Worm (Caenorhabditis elegans): ENCODE results near the gene acp-6.

acp-6 gene

ce11 chrIV:6385010-6385409 is 40.9 kb downstream of the acp-6 start:
- TF ChIP-seq let-526 (GFP tag; IDR thresholded peaks at IDR 0.05) = no peak
- TF ChIP-seq ceh-100 (GFP tag; IDR thresholded peaks at IDR 0.05) = no peak
- no peak for TF ChIP-seq B0336.3 (GFP tag; IDR thresholded peaks at IDR 0.05)
- TF ChIP-seq mel-28 (tag; optimal IDR thresholded peaks at IDR 0.05; ENCODE audit: borderline replicate concordance) = no peak
- TF ChIP-seq attf-5 (GFP tag; optimal IDR thresholded peaks at IDR 0.05) = no peak
- TF ChIP-seq cebp-2 (GFP tag; IDR thresholded peaks at IDR 0.05) = no peak
- no peak for TF ChIP-seq tlf-1 (GFP tag; optimal IDR thresholded peaks at IDR 0.05)
- no peak for TF ChIP-seq B0019.2 (GFP tag; conservative IDR thresholded peaks at IDR 0.05)
- TF ChIP-seq B0035.1 (tag; optimal IDR thresholded peaks at IDR 0.05) = no peak
- no peak for TF ChIP-seq ztf-6 (GFP tag; IDR thresholded peaks at IDR 0.05)
- no peak for TF ChIP-seq F52B5.7 (tag; optimal IDR thresholded peaks at IDR 0.05)
- TF ChIP-seq snpc-4 (GFP tag; optimal IDR thresholded peaks at IDR 0.05) = no peak
- no peak for TF ChIP-seq snpc-4 (tag; optimal IDR thresholded peaks at IDR 0.05)
- no peak for TF ChIP-seq T07F8.4 (tag; optimal IDR thresholded peaks at IDR 0.05)
- TF ChIP-seq ama-1 (optimal IDR thresholded peaks at IDR 0.05) = no peak
- no peak for TF ChIP-seq ama-1 (GFP tag; optimal IDR thresholded peaks at IDR 0.05)
- no peak for TF ChIP-seq madf-10 (tag; optimal IDR thresholded peaks at IDR 0.05)
- no peak for TF ChIP-seq ekl-4 (GFP tag; IDR thresholded peaks at IDR 0.05)

- no peak for TF ChIP-seq chd-7 (tag; optimal IDR thresholded peaks at IDR 0.05)
- no peak for TF ChIP-seq unc-130 (GFP tag; optimal IDR thresholded peaks at IDR 0.05)
- TF ChIP-seq ceh-27 (GFP tag; optimal IDR thresholded peaks at IDR 0.05) = no peak
- TF ChIP-seq T26A5.8 (tag; optimal IDR thresholded peaks at IDR 0.05) = no peak
- TF ChIP-seq hmg-20 (GFP tag; IDR thresholded peaks at IDR 0.05) = no peak
- TF ChIP-seq F39B2.1 (GFP tag; IDR thresholded peaks at IDR 0.05) = no peak
- no peak for TF ChIP-seq F22D6.2 (tag; optimal IDR thresholded peaks at IDR 0.05)
- TF ChIP-seq lsl-1 (GFP tag; optimal IDR thresholded peaks at IDR 0.05) = no peak
These were observed 42.0 kb downstream of the acp-6 start, which contains the start of gene shl-1 for ce11 chrIV:6383970-6384369. shl-1 (minus strand) TSS chrIV:6384070.

- TF ChIP-seq F57C9.4 (tag; optimal IDR thresholded peaks at IDR 0.05) = no peak
- no peak for TF ChIP-seq ztf-26 (tag; optimal IDR thresholded peaks at IDR 0.05)
- no peak for TF ChIP-seq ceh-58 (GFP tag; IDR thresholded peaks at IDR 0.05)
- no peak for TF ChIP-seq die-1 (tag; optimal IDR thresholded peaks at IDR 0.05)
- no peak for TF ChIP-seq cebp-1 (GFP tag; IDR thresholded peaks at IDR 0.05)
- no peak for TF ChIP-seq cebp-1 (tag; optimal IDR thresholded peaks at IDR 0.05)
- TF ChIP-seq ets-4 (GFP tag; optimal IDR thresholded peaks at IDR 0.05) = no peak
- no peak for TF ChIP-seq B0336.3 (GFP tag; IDR thresholded peaks at IDR 0.05)
- no peak for TF ChIP-seq B0035.1 (tag; optimal IDR thresholded peaks at IDR 0.05)
- TF ChIP-seq mel-28 (tag; optimal IDR thresholded peaks at IDR 0.05; ENCODE audit: borderline replicate concordance) = no peak
- no peak for TF ChIP-seq egl-18 (GFP tag; IDR thresholded peaks at IDR 0.05)
- TF ChIP-seq lin-35 (GFP tag; optimal IDR thresholded peaks at IDR 0.05) = no peak
- no peak for TF ChIP-seq T07F8.4 (tag; optimal IDR thresholded peaks at IDR 0.05)
- no peak for TF ChIP-seq ceh-79 (tag; optimal IDR thresholded peaks at IDR 0.05)
- TF ChIP-seq ceh-40 (GFP tag; IDR thresholded peaks at IDR 0.05) = no peak
- TF ChIP-seq Y53G8AR.9 (GFP tag; conservative IDR thresholded peaks at IDR 0.05) = no peak
- no peak for TF ChIP-seq Y56A3A.18 (GFP tag; IDR thresholded peaks at IDR 0.05)
- TF ChIP-seq T26A5.8 (tag; optimal IDR thresholded peaks at IDR 0.05) = no peak
- no peak for TF ChIP-seq F10E7.11 (tag; optimal IDR thresholded peaks at IDR 0.05)
- TF ChIP-seq nhr-179 (tag; optimal IDR thresholded peaks at IDR 0.05) = no peak
These were observed 47.5 kb downstream of the acp-6 start for ce11 chrIV:6378398-6378797.

Data from whole organism, young adult.